Worm (Caenorhabditis elegans) whole organism, young adult: ENCODE data around the gene Y10G11A.1.

Experiments used
- B0261.1 ChIP-seq: sonication (generic microtip); optimal IDR thresholded peaks from 2 replicates; lab custom pipeline; 2016; ENCODE audit warnings: mild to moderate bottlenecking, missing genetic modification characterization, moderate library complexity, missing compliant biosample characterization
- B0336.3 ChIP-seq: fragments of 200-800 bp; sonication (Bioruptor generic); IDR thresholded peaks from 2 replicates; pipeline ENCODE4 v1.3.6; 2022; ENCODE audit warnings: missing genetic modification characterization, missing compliant biosample characterization
- F10E7.11 ChIP-seq: sonication (generic microtip); optimal IDR thresholded peaks from 2 replicates; lab custom pipeline; 2017; ENCODE audit warnings: mild to moderate bottlenecking, missing genetic modification characterization, moderate library complexity, missing compliant biosample characterization
- Y53F4B.3 ChIP-seq: fragments of 200-800 bp; sonication (Bioruptor generic); IDR thresholded peaks from 2 replicates; pipeline ENCODE4 v1.3.6; 2022; ENCODE audit warnings: missing genetic modification reagents, missing genetic modification characterization, missing compliant biosample characterization
- Y56A3A.18 ChIP-seq: fragments of 200-800 bp; sonication (Bioruptor generic); IDR thresholded peaks from 2 replicates; pipeline ENCODE4 v1.3.6; 2022; ENCODE audit warnings: missing genetic modification reagents, missing genetic modification characterization, missing compliant biosample characterization
- Y67H2A.10 ChIP-seq: fragments of 200-800 bp; sonication (Bioruptor generic); conservative IDR thresholded peaks from 2 replicates; pipeline ENCODE4 v1.3.6; 2022; ENCODE audit warnings: missing genetic modification reagents, missing genetic modification characterization, missing compliant biosample characterization
- ZK185.1 ChIP-seq: sonication (generic microtip); optimal IDR thresholded peaks from 2 replicates; lab custom pipeline; 2016; ENCODE audit warnings: mild to moderate bottlenecking, missing genetic modification characterization, missing compliant biosample characterization; ENCODE audit not compliant: poor library complexity, severe bottlenecking
- aptf-2 ChIP-seq: fragments of 200-800 bp; sonication (Bioruptor generic); conservative IDR thresholded peaks from 2 replicates; pipeline ENCODE4 v1.3.6; 2022; ENCODE audit warnings: missing genetic modification reagents, missing genetic modification characterization, missing compliant biosample characterization
- aptf-3 ChIP-seq: fragments of 200-800 bp; sonication (Bioruptor generic); IDR thresholded peaks from 2 replicates; pipeline ENCODE4 v1.3.6; 2022; ENCODE audit warnings: missing genetic modification characterization, missing compliant biosample characterization
- atf-7 ChIP-seq: sonication (generic microtip); optimal IDR thresholded peaks from 2 replicates; lab custom pipeline; 2017; ENCODE audit warnings: mild to moderate bottlenecking, missing genetic modification characterization, missing compliant biosample characterization
- attf-5 ChIP-seq: fragments of 200-800 bp; sonication (Bioruptor generic); optimal IDR thresholded peaks from 2 replicates; lab custom pipeline; 2018; ENCODE audit warnings: mild to moderate bottlenecking, missing genetic modification characterization, missing compliant biosample characterization
- bed-1 ChIP-seq: fragments of 200-800 bp; sonication (Bioruptor generic); IDR thresholded peaks from 2 replicates; pipeline ENCODE4 v1.3.6; 2022; ENCODE audit warnings: missing genetic modification reagents, missing genetic modification characterization, missing compliant biosample characterization
- bed-2 ChIP-seq: fragments of 200-800 bp; sonication (Bioruptor generic); IDR thresholded peaks from 2 replicates; pipeline ENCODE4 v1.3.6; 2022; ENCODE audit warnings: missing genetic modification reagents, missing genetic modification characterization, missing compliant biosample characterization
- cebp-1 ChIP-seq, 2 experiments: fragments of 200-800 bp in 1 of 2; sonication (Bioruptor generic) in 1 of 2; sonication (generic microtip) in 1 of 2; IDR thresholded peaks in 1 of 2; optimal IDR thresholded peaks in 1 of 2; 2 replicates each; pipeline versions ENCODE4 v1.3.6 to Lab custom; 2017 to 2022; ENCODE audit warnings: missing compliant biosample characterization in 2 of 2, missing genetic modification characterization in 2 of 2, mild to moderate bottlenecking in 1 of 2, missing genetic modification reagents in 1 of 2, moderate library complexity in 1 of 2
- ceh-79 ChIP-seq: sonication (generic microtip); optimal IDR thresholded peaks from 2 replicates; lab custom pipeline; 2017; ENCODE audit warnings: mild to moderate bottlenecking, missing genetic modification characterization, missing compliant biosample characterization
- ceh-91 ChIP-seq: fragments of 200-800 bp; sonication (Bioruptor generic); IDR thresholded peaks from 2 replicates; pipeline ENCODE4 v1.3.6; 2022; ENCODE audit warnings: missing genetic modification reagents, missing genetic modification characterization, missing compliant biosample characterization
- dox-1 ChIP-seq: fragments of 200-800 bp; sonication (Bioruptor generic); IDR thresholded peaks from 2 replicates; pipeline ENCODE4 v1.3.6; 2022; ENCODE audit warnings: missing genetic modification reagents, missing genetic modification characterization, missing compliant biosample characterization
- dpl-1 ChIP-seq: fragments of 150-350 bp; optimal IDR thresholded peaks from 2 replicates; lab custom pipeline; 2014; ENCODE audit warnings: missing biosample characterization, missing genetic modification reagents, missing genetic modification characterization
- egl-18 ChIP-seq: fragments of 200-800 bp; sonication (Bioruptor generic); IDR thresholded peaks from 2 replicates; pipeline ENCODE4 v1.3.6; 2022; ENCODE audit warnings: missing genetic modification reagents, missing genetic modification characterization, missing compliant biosample characterization
- egl-44 ChIP-seq: fragments of 200-800 bp; sonication (Bioruptor generic); IDR thresholded peaks from 2 replicates; pipeline ENCODE4 v1.3.6; 2022; ENCODE audit warnings: missing genetic modification reagents, missing genetic modification characterization, missing compliant biosample characterization
- ets-4 ChIP-seq: fragments of 200-800 bp; sonication (Bioruptor generic); optimal IDR thresholded peaks from 2 replicates; lab custom pipeline; 2018; ENCODE audit warnings: mild to moderate bottlenecking, missing genetic modification characterization, missing compliant biosample characterization
- gei-17 ChIP-seq: fragments of 200-800 bp; sonication (Bioruptor generic); optimal IDR thresholded peaks from 2 replicates; lab custom pipeline; 2018; ENCODE audit warnings: mild to moderate bottlenecking, missing genetic modification characterization, missing compliant biosample characterization
- hlh-26 ChIP-seq: fragments of 200-800 bp; sonication (Bioruptor generic); conservative IDR thresholded peaks from 2 replicates; pipeline ENCODE4 v1.3.6; 2022; ENCODE audit warnings: missing genetic modification reagents, missing genetic modification characterization, missing compliant biosample characterization
- hsf-1 ChIP-seq: fragments of 200-800 bp; sonication (Bioruptor generic); IDR thresholded peaks from 2 replicates; pipeline ENCODE4 v1.3.6; 2022; ENCODE audit warnings: missing genetic modification reagents, missing genetic modification characterization, missing compliant biosample characterization
- lag-1 ChIP-seq: fragments of 200-800 bp; sonication (Bioruptor generic); IDR thresholded peaks from 2 replicates; pipeline ENCODE4 v1.3.6; 2022; ENCODE audit warnings: missing genetic modification reagents, missing genetic modification characterization, missing compliant biosample characterization
- let-526 ChIP-seq: fragments of 200-800 bp; sonication (Bioruptor generic); IDR thresholded peaks from 2 replicates; pipeline ENCODE4 v1.3.6; 2022; ENCODE audit warnings: missing genetic modification reagents, missing genetic modification characterization, missing compliant biosample characterization
- let-607 ChIP-seq, 2 experiments: fragments of 200-800 bp in 1 of 2; sonication (Bioruptor generic) in 1 of 2; sonication (generic microtip) in 1 of 2; optimal IDR thresholded peaks; 2 replicates each; lab custom pipeline; 2016 to 2018; ENCODE audit warnings: mild to moderate bottlenecking in 2 of 2, missing compliant biosample characterization in 2 of 2, missing genetic modification characterization in 2 of 2, moderate library complexity in 2 of 2, missing genotype in 1 of 2
- lin-35 ChIP-seq, 3 experiments: fragments of 150-350 bp in 2 of 3; sonication (generic microtip) in 1 of 3; optimal IDR thresholded peaks; 2 replicates each; lab custom pipeline; 2014 to 2018; ENCODE audit warnings: missing biosample characterization in 3 of 3, missing genetic modification characterization in 3 of 3, missing genetic modification reagents in 3 of 3
- madf-3 ChIP-seq: fragments of 200-800 bp; sonication (Bioruptor generic); IDR thresholded peaks from 2 replicates; pipeline ENCODE4 v1.3.6; 2022; ENCODE audit warnings: missing genetic modification reagents, missing genetic modification characterization, missing compliant biosample characterization
- nhr-120 ChIP-seq: fragments of 200-800 bp; sonication (Bioruptor generic); IDR thresholded peaks from 2 replicates; pipeline ENCODE4 v1.3.6; 2022; ENCODE audit warnings: missing genetic modification characterization, missing compliant biosample characterization
- nhr-179 ChIP-seq: sonication (generic microtip); optimal IDR thresholded peaks from 2 replicates; lab custom pipeline; 2016; ENCODE audit warnings: mild to moderate bottlenecking, missing genetic modification characterization, missing compliant biosample characterization
- nhr-90 ChIP-seq: sonication (generic microtip); optimal IDR thresholded peaks from 2 replicates; lab custom pipeline; 2016; ENCODE audit warnings: missing genotype, mild to moderate bottlenecking, missing genetic modification characterization, missing compliant biosample characterization
- pbrm-1 ChIP-seq: fragments of 200-800 bp; sonication (Bioruptor generic); IDR thresholded peaks from 2 replicates; pipeline ENCODE4 v1.3.6; 2022; ENCODE audit warnings: missing genetic modification reagents, missing genetic modification characterization, missing compliant biosample characterization
- rcor-1 ChIP-seq: fragments of 200-800 bp; sonication (Bioruptor generic); IDR thresholded peaks from 2 replicates; pipeline ENCODE4 v1.3.6; 2022; ENCODE audit warnings: missing genetic modification reagents, missing genetic modification characterization, missing compliant biosample characterization
- repo-1 ChIP-seq: sonication (generic microtip); optimal IDR thresholded peaks from 2 replicates; lab custom pipeline; 2017; ENCODE audit warnings: mild to moderate bottlenecking, missing genetic modification characterization, missing compliant biosample characterization
- sea-2 ChIP-seq: fragments of 200-800 bp; sonication (Bioruptor generic); IDR thresholded peaks from 2 replicates; pipeline ENCODE4 v1.3.6; 2022; ENCODE audit warnings: missing genetic modification characterization, missing compliant biosample characterization
- snpc-1.1 ChIP-seq: sonication (generic microtip); optimal IDR thresholded peaks from 2 replicates; lab custom pipeline; 2017; ENCODE audit warnings: missing genetic modification characterization, mild to moderate bottlenecking, missing compliant biosample characterization, antibody characterized with exemption, moderate library complexity, missing genotype, missing genetic modification reagents; ENCODE audit not compliant: insufficient read depth
- snpc-1.3 ChIP-seq: sonication (generic microtip); optimal IDR thresholded peaks from 2 replicates; lab custom pipeline; 2017; ENCODE audit warnings: missing genetic modification characterization, mild to moderate bottlenecking, missing compliant biosample characterization, antibody characterized with exemption, moderate library complexity, missing genotype, missing genetic modification reagents; ENCODE audit not compliant: insufficient read depth
- snpc-4 ChIP-seq, 5 experiments: fragments of 150-350 bp in 1 of 5; sonication (generic microtip) in 4 of 5; optimal IDR thresholded peaks; 2 replicates each; lab custom pipeline; 2014 to 2018; ENCODE audit warnings: missing genetic modification characterization in 5 of 5, missing biosample characterization in 3 of 5, antibody characterized with exemption in 2 of 5, mild to moderate bottlenecking in 2 of 5, missing compliant biosample characterization in 2 of 5, missing genotype in 2 of 5, moderate library complexity in 2 of 5, missing genetic modification reagents in 1 of 5
- xnd-1 ChIP-seq: sonication (generic microtip); optimal IDR thresholded peaks from 2 replicates; lab custom pipeline; 2016; ENCODE audit warnings: missing genotype, missing genetic modification reagents, missing genetic modification characterization, missing compliant biosample characterization
- zfh-2 ChIP-seq: fragments of 200-800 bp; sonication (Bioruptor generic); conservative IDR thresholded peaks from 2 replicates; pipeline ENCODE4 v1.3.6; 2022; ENCODE audit warnings: missing genetic modification reagents, missing genetic modification characterization, missing compliant biosample characterization
- zim-3 ChIP-seq: sonication (generic microtip); optimal IDR thresholded peaks from 2 replicates; lab custom pipeline; 2017; ENCODE audit warnings: mild to moderate bottlenecking, missing genetic modification characterization, moderate library complexity, missing compliant biosample characterization
- ztf-25 ChIP-seq: fragments of 200-800 bp; sonication (Bioruptor generic); IDR thresholded peaks from 2 replicates; pipeline ENCODE4 v1.3.6; 2022; ENCODE audit warnings: missing genetic modification reagents, missing genetic modification characterization, missing compliant biosample characterization
- ztf-26 ChIP-seq: sonication (generic microtip); optimal IDR thresholded peaks from 2 replicates; lab custom pipeline; 2017; ENCODE audit warnings: missing genetic modification characterization, missing compliant biosample characterization
- ztf-28 ChIP-seq: fragments of 200-800 bp; sonication (Bioruptor generic); IDR thresholded peaks from 2 replicates; pipeline ENCODE4 v1.3.6; 2022; ENCODE audit warnings: missing genetic modification reagents, missing genetic modification characterization, missing compliant biosample characterization

Gene Y10G11A.1

DNA sequence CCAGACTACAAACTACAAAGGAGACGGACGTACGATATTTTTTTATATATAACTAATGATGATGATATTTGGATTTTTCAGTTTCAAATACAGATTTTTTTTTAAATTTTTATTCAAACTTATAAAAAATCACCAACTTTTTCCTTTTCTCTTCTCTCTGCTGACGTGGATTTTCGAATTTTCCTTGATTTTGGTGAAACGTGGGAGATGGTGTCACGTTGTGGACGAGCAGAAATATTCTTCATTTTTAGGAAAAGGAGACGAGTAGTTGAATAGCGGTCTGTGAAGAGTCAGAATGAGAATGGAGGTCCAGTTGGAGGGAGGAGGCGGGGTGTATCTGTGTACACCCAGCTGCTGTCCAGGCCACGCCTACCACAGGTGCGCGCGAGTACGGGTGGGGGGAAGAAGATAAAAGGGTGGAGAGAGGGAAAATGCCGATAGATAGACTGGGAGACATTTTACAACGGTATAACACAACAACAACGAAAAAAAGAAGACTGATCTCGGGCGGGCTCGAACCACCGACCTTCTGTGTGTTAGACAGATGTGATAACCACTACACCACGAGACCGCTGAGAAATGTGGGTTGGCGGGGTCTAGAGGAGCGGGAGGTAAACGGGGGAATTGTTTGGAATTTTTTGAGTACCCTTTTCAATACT is 42.4 kb upstream of the Y10G11A.1 start, which contains the start of gene Y7A9D.1 (continued):
- peak; percentile 52; the same call in 1 of the 2 replicates for TF ChIP-seq Y53F4B.3
- no peak for TF ChIP-seq ztf-25 (GFP tag; lab: Robert Waterston, UW)
- TF ChIP-seq let-607 (tag; optimal IDR thresholded peaks at IDR 0.05; lab: Kevin White, UChicago) = peak in 1 of 2 experiments; percentile 19
- TF ChIP-seq ztf-28 (GFP tag; lab: Robert Waterston, UW) = no peak
- TF ChIP-seq atf-7 (tag; lab: Kevin White, UChicago) = no peak
- no peak for TF ChIP-seq bed-2 (GFP tag; lab: Robert Waterston, UW)
- TF ChIP-seq nhr-90 (tag; lab: Kevin White, UChicago) = peak; percentile 53
- TF ChIP-seq pbrm-1 (GFP tag; lab: Robert Waterston, UW) = no peak
- peak; percentile 43; the same call in 1 of the 2 replicates for TF ChIP-seq madf-3
- peak in 1 of 3 experiments; percentile 40 for TF ChIP-seq lin-35 (GFP tag; optimal IDR thresholded peaks at IDR 0.05; lab: Kevin White, UChicago)
- TF ChIP-seq Y67H2A.10 (GFP tag; lab: Robert Waterston, UW) = no peak
- TF ChIP-seq gei-17 (GFP tag; lab: Kevin White, UChicago) = no peak
- 0 out of 2 replicates have a peak, but pooled peaks have one; percentile 44 for TF ChIP-seq ceh-91
- TF ChIP-seq bed-1 (GFP tag; lab: Robert Waterston, UW) = no peak
- TF ChIP-seq zim-3 (tag; lab: Kevin White, UChicago) = no peak
- no peak; the same call in 1 of the 2 replicates for TF ChIP-seq lag-1 (GFP tag; lab: Robert Waterston, UW)
- TF ChIP-seq Y56A3A.18 = no peak
- no peak for TF ChIP-seq attf-5 (GFP tag; lab: Kevin White, UChicago)
- TF ChIP-seq ceh-79 (tag; lab: Kevin White, UChicago) = no peak
- TF ChIP-seq B0336.3 (GFP tag; lab: Robert Waterston, UW) = no peak
- TF ChIP-seq aptf-3 (GFP tag; lab: Robert Waterston, UW) = no peak
- peak; percentile 67 for TF ChIP-seq rcor-1 (GFP tag; lab: Robert Waterston, UW)
- peak; percentile 92 for TF ChIP-seq snpc-4 (GFP tag; optimal IDR thresholded peaks at IDR 0.05; lab: Kevin White, UChicago)
- peak in 3 of 4 experiments; percentile 95 to 98 (median 97) for TF ChIP-seq snpc-4 (tag; optimal IDR thresholded peaks at IDR 0.05; lab: Kevin White, UChicago)
- peak; percentile 49 for TF ChIP-seq ZK185.1
- peak; percentile 92 for TF ChIP-seq B0261.1
- TF ChIP-seq dpl-1 (GFP tag; lab: Kevin White, UChicago) = no peak
- no peak for TF ChIP-seq snpc-1.1 (tag; lab: Kevin White, UChicago)
- TF ChIP-seq ztf-26 = peak; percentile 45
- no peak for TF ChIP-seq ets-4 (GFP tag; lab: Kevin White, UChicago)
- TF ChIP-seq egl-18 = no peak
- TF ChIP-seq sea-2 = no peak
- no peak for TF ChIP-seq egl-44
- no peak for TF ChIP-seq hlh-26 (GFP tag; lab: Robert Waterston, UW)
- TF ChIP-seq xnd-1 (tag; lab: Kevin White, UChicago) = no peak
- 0 out of 2 replicates have a peak, but pooled peaks have one; percentile 56 for TF ChIP-seq aptf-2 (GFP tag; lab: Robert Waterston, UW)
- TF ChIP-seq nhr-120 = no peak
- TF ChIP-seq dox-1 (GFP tag; lab: Robert Waterston, UW) = no peak
- TF ChIP-seq repo-1 (tag; lab: Kevin White, UChicago) = no peak
- TF ChIP-seq hsf-1 = peak; percentile 74
- TF ChIP-seq let-526 = peak; percentile 62; the same call in 1 of the 2 replicates
- peak; percentile 84 for TF ChIP-seq snpc-1.3 (tag; lab: Kevin White, UChicago)
- TF ChIP-seq zfh-2 (GFP tag; lab: Robert Waterston, UW) = no peak; the same call in 1 of the 2 replicates
- no peak for TF ChIP-seq cebp-1 (GFP tag; IDR thresholded peaks at IDR 0.05; lab: Robert Waterston, UW)
- no peak for TF ChIP-seq cebp-1 (tag; optimal IDR thresholded peaks at IDR 0.05; lab: Kevin White, UChicago)
- no peak for TF ChIP-seq nhr-179 (tag; lab: Kevin White, UChicago)
- TF ChIP-seq F10E7.11 = peak; percentile 31
